Worm (Caenorhabditis elegans): ENCODE data around the gene C05D11.13.

DNA sequence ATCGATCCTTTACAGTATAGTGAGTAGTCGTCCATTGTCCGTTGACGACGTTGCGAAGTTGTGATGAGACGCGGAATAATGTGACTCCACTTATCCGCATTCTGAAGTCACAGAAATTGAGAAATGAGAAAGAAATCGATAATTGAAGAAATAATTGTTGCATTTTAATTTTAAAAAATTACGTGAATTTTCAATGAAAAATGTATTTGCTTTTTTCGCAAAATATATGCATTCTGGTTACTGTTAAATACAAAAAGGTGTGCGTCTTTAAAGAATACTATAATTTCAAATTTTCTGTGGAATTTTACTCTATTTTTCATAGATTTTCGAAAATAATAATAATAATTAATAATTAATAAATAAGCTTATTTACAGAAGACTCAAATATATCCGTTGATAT, 2.4 kb upstream of the C05D11.13 start, which contains the start of gene let-721:
- TF ChIP-seq nhr-12 (tag; optimal IDR thresholded peaks at IDR 0.05) = no peak
- no peak for TF ChIP-seq lsy-2 (tag; optimal IDR thresholded peaks at IDR 0.05)
- no peak for TF ChIP-seq unc-120 (tag; optimal IDR thresholded peaks at IDR 0.05; ENCODE audit: poor library complexity, severe bottlenecking)
- TF ChIP-seq unc-62 (GFP tag; optimal IDR thresholded peaks at IDR 0.05) = no peak
- no peak for TF ChIP-seq lin-13 (tag; optimal IDR thresholded peaks at IDR 0.05)
- TF ChIP-seq mab-5 (tag; optimal IDR thresholded peaks at IDR 0.05) = no peak
- TF ChIP-seq ces-1 (GFP tag; optimal IDR thresholded peaks at IDR 0.05) = no peak

Data from whole organism, mixed stage, embryonic.